Fruit fly (Drosophila melanogaster) whole organism, embryonic: ENCODE data around the gene TM9SF3.

ENCODE experiments used
- Adf1 ChIP-seq: fragments of 200-800 bp; sonication (Bioruptor generic); IDR thresholded peaks from 2 replicates; pipeline ENCODE4 v1.3.6; 2022; ENCODE audit warnings: missing biosample characterization, missing genetic modification characterization
- C15 ChIP-seq: fragments of 200-800 bp; sonication (Bioruptor generic); IDR thresholded peaks from 3 replicates; pipeline ENCODE4 v1.3.6; 2022; ENCODE audit warnings: missing biosample characterization, missing genetic modification characterization
- CG10654 ChIP-seq: fragments of 200-800 bp; sonication (Bioruptor generic); optimal IDR thresholded peaks from 2 replicates; lab custom pipeline; 2016; ENCODE audit warnings: missing biosample characterization, missing genetic modification characterization
- CG12391 ChIP-seq: fragments of 200-800 bp; sonication (Bioruptor generic); optimal IDR thresholded peaks from 3 replicates; lab custom pipeline; 2018; ENCODE audit warnings: missing biosample characterization, mild to moderate bottlenecking, missing genetic modification characterization, moderate library complexity
- CG12744 ChIP-seq: fragments of 200-800 bp; sonication (Bioruptor generic); optimal IDR thresholded peaks from 2 replicates; lab custom pipeline; 2016; ENCODE audit warnings: missing biosample characterization, missing genetic modification characterization
- CG13424 ChIP-seq: fragments of 200-800 bp; sonication (Bioruptor generic); optimal IDR thresholded peaks from 2 replicates; lab custom pipeline; 2019; ENCODE audit warnings: missing biosample characterization, mild to moderate bottlenecking, missing genetic modification characterization, moderate library complexity
- CG14014 ChIP-seq: fragments of 200-800 bp; sonication (Bioruptor generic); IDR thresholded peaks from 2 replicates; pipeline ENCODE4 v1.3.6; 2022; ENCODE audit warnings: missing biosample characterization, missing genetic modification characterization
- CG14050 ChIP-seq: fragments of 200-800 bp; sonication (Bioruptor generic); IDR thresholded peaks from 3 replicates; pipeline ENCODE4 v1.3.6; 2022; ENCODE audit warnings: missing biosample characterization, missing genetic modification characterization
- CG14667 ChIP-seq: fragments of 200-800 bp; sonication (Bioruptor generic); IDR thresholded peaks from 2 replicates; pipeline ENCODE4 v1.3.6; 2022; ENCODE audit warnings: missing biosample characterization, missing genetic modification characterization
- CG15011 ChIP-seq: fragments of 200-800 bp; sonication (Bioruptor generic); optimal IDR thresholded peaks from 3 replicates; lab custom pipeline; 2018; ENCODE audit warnings: missing biosample characterization, mild to moderate bottlenecking, missing genetic modification characterization
- CG17612 ChIP-seq: fragments of 200-800 bp; sonication (Bioruptor generic); IDR thresholded peaks from 2 replicates; pipeline ENCODE4 v1.3.6; 2022; ENCODE audit warnings: missing biosample characterization, missing genetic modification characterization
- CG2199 ChIP-seq: fragments of 200-800 bp; sonication (Bioruptor generic); IDR thresholded peaks from 3 replicates; pipeline ENCODE4 v1.3.6; 2022; ENCODE audit warnings: missing biosample characterization, missing genetic modification characterization
- CG2678 ChIP-seq: fragments of 200-800 bp; sonication (Bioruptor generic); optimal IDR thresholded peaks from 3 replicates; lab custom pipeline; 2019; ENCODE audit warnings: missing biosample characterization, mild to moderate bottlenecking, missing genetic modification characterization, moderate library complexity
- CG31224 ChIP-seq: fragments of 200-800 bp; sonication (Bioruptor generic); IDR thresholded peaks from 2 replicates; pipeline ENCODE4 v1.3.6; 2022; ENCODE audit warnings: missing biosample characterization, missing genetic modification characterization
- CG33557 ChIP-seq: fragments of 200-800 bp; sonication (Bioruptor generic); optimal IDR thresholded peaks from 2 replicates; lab custom pipeline; 2019; ENCODE audit warnings: missing biosample characterization, mild to moderate bottlenecking, missing genetic modification characterization, moderate library complexity
- CG4282 ChIP-seq: fragments of 200-800 bp; sonication (Bioruptor generic); optimal IDR thresholded peaks from 2 replicates; lab custom pipeline; 2016; ENCODE audit warnings: missing biosample characterization, missing genetic modification characterization
- CG4328 ChIP-seq: fragments of 200-800 bp; sonication (Bioruptor generic); optimal IDR thresholded peaks from 3 replicates; lab custom pipeline; 2017; ENCODE audit warnings: missing biosample characterization, missing genetic modification reagents, missing genetic modification characterization
- CG5245 ChIP-seq: fragments of 200-800 bp; sonication (Bioruptor generic); optimal IDR thresholded peaks from 3 replicates; lab custom pipeline; 2016; ENCODE audit warnings: missing biosample characterization, missing genetic modification characterization
- CG6854 ChIP-seq: fragments of 200-800 bp; sonication (Bioruptor generic); optimal IDR thresholded peaks from 3 replicates; lab custom pipeline; 2017; ENCODE audit warnings: missing biosample characterization, mild to moderate bottlenecking, missing genetic modification characterization
- CG7357 ChIP-seq: fragments of 200-800 bp; sonication (Bioruptor generic); IDR thresholded peaks from 3 replicates; pipeline ENCODE4 v1.3.6; 2022; ENCODE audit warnings: missing biosample characterization, missing genetic modification characterization
- CG7372 ChIP-seq: fragments of 200-800 bp; sonication (Bioruptor generic); IDR thresholded peaks from 2 replicates; pipeline ENCODE4 v1.3.6; 2022; ENCODE audit warnings: missing biosample characterization, missing genetic modification characterization
- CG7987 ChIP-seq: fragments of 200-800 bp; sonication (Bioruptor generic); optimal IDR thresholded peaks from 2 replicates; lab custom pipeline; 2018; ENCODE audit warnings: missing biosample characterization, mild to moderate bottlenecking, missing genetic modification characterization, moderate library complexity
- CG8290 ChIP-seq, 3 experiments: fragments of 200-800 bp; sonication (Bioruptor generic); optimal IDR thresholded peaks; 2 replicates each; lab custom pipeline; 2016 to 2019; ENCODE audit warnings: missing biosample characterization in 3 of 3, missing genetic modification characterization in 3 of 3, mild to moderate bottlenecking in 2 of 3, moderate library complexity in 1 of 3
- CG8924 ChIP-seq: fragments of 200-800 bp; optimal IDR thresholded peaks from 3 replicates; lab custom pipeline; 2019; ENCODE audit warnings: missing biosample characterization, mild to moderate bottlenecking, missing genetic modification characterization, moderate library complexity
- CG9797 ChIP-seq: fragments of 200-800 bp; sonication (Bioruptor generic); optimal IDR thresholded peaks from 3 replicates; lab custom pipeline; 2018; ENCODE audit warnings: missing biosample characterization, mild to moderate bottlenecking, missing genetic modification characterization
- Dad ChIP-seq: fragments of 200-800 bp; sonication (Bioruptor generic); optimal IDR thresholded peaks from 3 replicates; lab custom pipeline; 2016; ENCODE audit warnings: missing biosample characterization, missing genetic modification characterization
- Dip2 ChIP-seq: fragments of 200-800 bp; sonication (Bioruptor generic); IDR thresholded peaks from 2 replicates; pipeline ENCODE4 v1.3.6; 2022; ENCODE audit warnings: missing biosample characterization, missing genetic modification characterization
- E2f1 ChIP-seq: fragments of 200-800 bp; sonication (Bioruptor generic); IDR thresholded peaks from 2 replicates; pipeline ENCODE4 v1.3.6; 2022; ENCODE audit warnings: missing biosample characterization, missing genetic modification characterization
- HLH3B ChIP-seq: fragments of 200-800 bp; sonication (Bioruptor generic); IDR thresholded peaks from 2 replicates; pipeline ENCODE4 v1.3.6; 2022; ENCODE audit warnings: missing biosample characterization, missing genetic modification characterization
- Hmx ChIP-seq: fragments of 200-800 bp; sonication (Bioruptor generic); optimal IDR thresholded peaks from 2 replicates; lab custom pipeline; 2016; ENCODE audit warnings: missing biosample characterization, missing genetic modification characterization
- Jarid2 ChIP-seq: fragments of 200-800 bp; sonication (Bioruptor generic); optimal IDR thresholded peaks from 3 replicates; lab custom pipeline; 2017; ENCODE audit warnings: mild to moderate bottlenecking, missing biosample characterization, missing genetic modification reagents, missing genetic modification characterization
- Kr ChIP-seq: fragments of 200-800 bp; sonication (Bioruptor generic); optimal IDR thresholded peaks from 2 replicates; lab custom pipeline; 2017; ENCODE audit warnings: missing biosample characterization, mild to moderate bottlenecking, missing genetic modification characterization
- Mad ChIP-seq: fragments of 200-800 bp; sonication (Bioruptor generic); optimal IDR thresholded peaks from 2 replicates; lab custom pipeline; 2016; ENCODE audit warnings: missing biosample characterization, missing genetic modification characterization
- ash1 ChIP-seq: fragments of 200-800 bp; sonication (Bioruptor generic); optimal IDR thresholded peaks from 2 replicates; lab custom pipeline; 2018; ENCODE audit warnings: missing biosample characterization, mild to moderate bottlenecking, missing genetic modification characterization
- disco-r ChIP-seq: fragments of 200-800 bp; sonication (Bioruptor generic); optimal IDR thresholded peaks from 2 replicates; lab custom pipeline; 2016; ENCODE audit warnings: missing biosample characterization, missing genetic modification characterization
- dpn ChIP-seq, 2 experiments: fragments of 200-800 bp; sonication (Bioruptor generic); optimal IDR thresholded peaks; 3 replicates each; lab custom pipeline; 2016; ENCODE audit warnings: missing biosample characterization in 2 of 2, missing genetic modification characterization in 2 of 2
- fd102C ChIP-seq: fragments of 200-800 bp; sonication (Bioruptor generic); optimal IDR thresholded peaks from 2 replicates; lab custom pipeline; 2018; ENCODE audit warnings: missing biosample characterization, mild to moderate bottlenecking, missing genetic modification characterization, moderate library complexity
- fd3F ChIP-seq: fragments of 200-800 bp; sonication (Bioruptor generic); optimal IDR thresholded peaks from 2 replicates; lab custom pipeline; 2018; ENCODE audit warnings: missing biosample characterization, mild to moderate bottlenecking, missing genetic modification characterization, moderate library complexity
- fu2 ChIP-seq: fragments of 200-800 bp; sonication (Bioruptor generic); optimal IDR thresholded peaks from 2 replicates; lab custom pipeline; 2016; ENCODE audit warnings: missing biosample characterization, missing genetic modification characterization
- gfzf ChIP-seq: fragments of 200-800 bp; sonication (Bioruptor generic); optimal IDR thresholded peaks from 2 replicates; lab custom pipeline; 2016; ENCODE audit warnings: missing biosample characterization, mild to moderate bottlenecking, missing genetic modification characterization, moderate library complexity
- grn ChIP-seq: fragments of 200-800 bp; sonication (Bioruptor generic); optimal IDR thresholded peaks from 3 replicates; lab custom pipeline; 2017; ENCODE audit warnings: missing biosample characterization, missing genetic modification characterization
- inv ChIP-seq: fragments of 200-800 bp; sonication (Bioruptor generic); IDR thresholded peaks from 2 replicates; pipeline ENCODE4 v1.3.6; 2022; ENCODE audit warnings: missing biosample characterization, missing genetic modification characterization; ENCODE audit not compliant: partially characterized antibody
- ken ChIP-seq: fragments of 200-800 bp; sonication (Bioruptor generic); IDR thresholded peaks from 3 replicates; pipeline ENCODE4 v1.3.6; 2022; ENCODE audit warnings: missing biosample characterization, missing genetic modification characterization
- mirr ChIP-seq: fragments of 200-800 bp; sonication (Bioruptor generic); optimal IDR thresholded peaks from 3 replicates; lab custom pipeline; 2018; ENCODE audit warnings: missing biosample characterization, mild to moderate bottlenecking, missing genetic modification characterization
- nmo ChIP-seq: fragments of 200-800 bp; sonication (Bioruptor generic); optimal IDR thresholded peaks from 2 replicates; lab custom pipeline; 2018; ENCODE audit warnings: missing biosample characterization, mild to moderate bottlenecking, missing genetic modification characterization, moderate library complexity
- prd ChIP-seq, 3 experiments: fragments of >200 bp in 2 of 3; fragments of 200-800 bp in 1 of 3; sonication (Bioruptor generic) in 1 of 3; optimal IDR thresholded peaks in 2 of 3; IDR thresholded peaks in 1 of 3; 2 replicates in 2 of 3; 3 replicates in 1 of 3; pipeline versions ENCODE4 v1.3.6 to Lab custom; 2017 to 2022; ENCODE audit warnings: missing biosample characterization in 1 of 3, missing genetic modification characterization in 1 of 3
- sna ChIP-seq: fragments of 200-800 bp; sonication (Bioruptor generic); IDR thresholded peaks from 2 replicates; pipeline ENCODE4 v1.3.6; 2022; ENCODE audit warnings: missing biosample characterization, missing genetic modification characterization; ENCODE audit not compliant: partially characterized antibody
- sug ChIP-seq: fragments of 200-800 bp; optimal IDR thresholded peaks from 2 replicates; lab custom pipeline; 2019; ENCODE audit warnings: missing biosample characterization, mild to moderate bottlenecking, missing genetic modification characterization, moderate library complexity
- toy ChIP-seq: fragments of 200-800 bp; sonication (Bioruptor generic); IDR thresholded peaks from 2 replicates; pipeline ENCODE4 v1.3.6; 2022; ENCODE audit warnings: missing biosample characterization, missing genetic modification characterization
- vnd ChIP-seq: fragments of 200-800 bp; sonication (Bioruptor generic); IDR thresholded peaks from 3 replicates; pipeline ENCODE4 v1.3.6; 2022; ENCODE audit warnings: missing biosample characterization, missing genetic modification characterization; ENCODE audit not compliant: partially characterized antibody

TM9SF3 gene

DNA sequence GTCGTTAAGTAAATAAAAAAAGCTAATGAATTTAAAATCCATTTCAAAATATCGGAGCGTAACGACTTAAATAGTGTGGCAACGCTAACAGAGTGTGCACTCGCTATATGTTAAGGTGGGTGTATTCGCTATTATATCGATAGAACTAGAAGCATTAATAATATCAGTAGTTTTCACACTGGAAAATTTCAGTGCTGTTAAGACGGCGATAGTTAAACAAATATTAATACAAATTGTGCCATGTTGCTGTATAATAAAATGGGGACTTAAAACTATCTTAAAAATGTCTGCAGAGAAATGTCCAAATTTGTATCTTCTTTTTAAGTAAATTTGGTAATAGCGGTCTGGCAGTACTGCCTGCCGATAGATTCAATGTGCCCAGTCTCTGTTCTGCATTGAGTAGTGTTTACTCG is 20.5 kb downstream of the TM9SF3 start (continued):
- TF ChIP-seq Kr (GFP tag; lab: Kevin White, UChicago) = no peak
- TF ChIP-seq CG9797 (GFP tag; lab: Kevin White, UChicago) = peak; percentile 85
- TF ChIP-seq fu2 = peak; percentile 87
- no peak for TF ChIP-seq mirr (GFP tag; lab: Kevin White, UChicago)
- TF ChIP-seq CG2678 (tag; lab: Kevin White, UChicago) = no peak
- TF ChIP-seq disco-r (GFP tag; lab: Kevin White, UChicago) = peak; percentile 73
- no peak for TF ChIP-seq CG33557 (GFP tag; lab: Kevin White, UChicago)
- peak; percentile 84 for TF ChIP-seq CG31224 (GFP tag; lab: Robert Waterston, UW)
- TF ChIP-seq CG5245 (GFP tag; lab: Kevin White, UChicago) = peak; percentile 66
- peak; percentile 47 for TF ChIP-seq grn (GFP tag; lab: Kevin White, UChicago)
- peak; percentile 61 for TF ChIP-seq toy (GFP tag; lab: Robert Waterston, UW)
- TF ChIP-seq CG7372 (GFP tag; lab: Robert Waterston, UW) = peak; percentile 89
- TF ChIP-seq CG6854 (GFP tag; lab: Kevin White, UChicago) = no peak
- TF ChIP-seq Adf1 (GFP tag; lab: Robert Waterston, UW) = peak; percentile 42; the same call in 1 of the 2 replicates
- peak; percentile 81 for TF ChIP-seq Dad (GFP tag; lab: Kevin White, UChicago)
- peak; percentile 80 for TF ChIP-seq CG8924 (tag; lab: Kevin White, UChicago)
- TF ChIP-seq CG12744 (GFP tag; lab: Kevin White, UChicago) = peak; percentile 50
- peak; percentile 77 for TF ChIP-seq vnd (GFP tag; lab: Robert Waterston, UW)
- TF ChIP-seq C15 = peak; percentile 74; the same call in 2 of the 3 replicates
- no peak for TF ChIP-seq Dip2 (GFP tag; lab: Robert Waterston, UW)
- TF ChIP-seq sug (tag; lab: Kevin White, UChicago) = no peak
- TF ChIP-seq prd (optimal IDR thresholded peaks at IDR 0.05; lab: Kevin White, UChicago) = no peak
- TF ChIP-seq prd (GFP tag; IDR thresholded peaks at IDR 0.05; lab: Robert Waterston, UW) = peak; percentile 96
- peak; percentile 66; the same call in 1 of the 3 replicates for TF ChIP-seq CG2199 (GFP tag; lab: Robert Waterston, UW)
- TF ChIP-seq CG14667 (GFP tag; lab: Robert Waterston, UW) = peak; percentile 91
- peak; percentile 65 for TF ChIP-seq CG7987 (GFP tag; lab: Kevin White, UChicago)
- peak; percentile 86 for TF ChIP-seq E2f1
- peak; percentile 95 for TF ChIP-seq CG7357
- TF ChIP-seq HLH3B = peak; percentile 90
- TF ChIP-seq ken (GFP tag; lab: Robert Waterston, UW) = peak; percentile 93
- TF ChIP-seq Mad (GFP tag; lab: Kevin White, UChicago) = peak; percentile 73
- peak; percentile 72 for TF ChIP-seq CG4282
- TF ChIP-seq inv (GFP tag; lab: Robert Waterston, UW) = peak; percentile 82
- peak; percentile 79 for TF ChIP-seq fd3F (GFP tag; lab: Kevin White, UChicago)
- peak; percentile 91 for TF ChIP-seq CG14014 (GFP tag; lab: Robert Waterston, UW)
- TF ChIP-seq CG8290 (GFP tag; optimal IDR thresholded peaks at IDR 0.05; lab: Kevin White, UChicago) = peak; percentile 77
- TF ChIP-seq CG8290 (tag; optimal IDR thresholded peaks at IDR 0.05; lab: Kevin White, UChicago) = no peak
- peak; percentile 86 for TF ChIP-seq sna (GFP tag; lab: Robert Waterston, UW)
- peak; percentile 88 for TF ChIP-seq CG13424 (tag; lab: Kevin White, UChicago)
- peak; percentile 71 for TF ChIP-seq CG14050
- peak; percentile 51 for TF ChIP-seq ash1 (GFP tag; lab: Kevin White, UChicago)
- peak; percentile 87 for TF ChIP-seq CG10654
- peak; percentile 74 for TF ChIP-seq gfzf
- TF ChIP-seq Hmx (GFP tag; lab: Kevin White, UChicago) = peak; percentile 67
- peak; percentile 89 to 90 for TF ChIP-seq dpn (GFP tag; optimal IDR thresholded peaks at IDR 0.05; lab: Kevin White, UChicago)
- TF ChIP-seq CG4328 (GFP tag; lab: Kevin White, UChicago) = peak; percentile 67
- peak; percentile 94 for TF ChIP-seq nmo (GFP tag; lab: Kevin White, UChicago)
- TF ChIP-seq CG12391 (tag; lab: Kevin White, UChicago) = peak; percentile 90
- TF ChIP-seq CG17612 (GFP tag; lab: Robert Waterston, UW) = peak; percentile 80
- peak; percentile 37 for TF ChIP-seq Jarid2 (GFP tag; lab: Kevin White, UChicago)
- no peak for TF ChIP-seq fd102C (GFP tag; lab: Kevin White, UChicago)
- TF ChIP-seq CG15011 = no peak
